Fruit fly (Drosophila melanogaster) whole organism, embryonic: ENCODE measurements around the gene CG11597.

Experiments
- Aef1 ChIP-seq: fragments of 200-800 bp; sonication (Bioruptor generic); IDR thresholded peaks from 3 replicates; pipeline ENCODE4 v1.3.6; 2022; ENCODE audit warnings: missing biosample characterization, missing genetic modification characterization
- Awh ChIP-seq: fragments of 200-800 bp; sonication (Bioruptor generic); IDR thresholded peaks from 2 replicates; pipeline ENCODE4, ENCODE4 v1.3.6; 2022; ENCODE audit warnings: missing biosample characterization, missing genetic modification characterization
- Blimp-1 ChIP-seq: fragments of 200-800 bp; sonication (Bioruptor generic); optimal IDR thresholded peaks from 3 replicates; lab custom pipeline; 2018; ENCODE audit warnings: missing biosample characterization, missing genetic modification characterization, mild to moderate bottlenecking, moderate library complexity, missing genetic modification reagents
- CG10147 ChIP-seq: fragments of 200-800 bp; sonication (Bioruptor generic); optimal IDR thresholded peaks from 2 replicates; lab custom pipeline; 2019; ENCODE audit warnings: missing biosample characterization, mild to moderate bottlenecking, missing genetic modification characterization, moderate library complexity
- CG10366 ChIP-seq: fragments of 200-800 bp; sonication (Bioruptor generic); IDR thresholded peaks from 2 replicates; pipeline ENCODE4 v1.3.6; 2022; ENCODE audit warnings: missing biosample characterization, missing genetic modification characterization
- CG10959 ChIP-seq: fragments of 200-800 bp; sonication (Bioruptor generic); IDR thresholded peaks from 2 replicates; pipeline ENCODE4 v1.3.6; 2022; ENCODE audit warnings: missing biosample characterization, missing genetic modification characterization
- CG11085 ChIP-seq: fragments of 200-800 bp; sonication (Bioruptor generic); IDR thresholded peaks from 2 replicates; pipeline ENCODE4 v1.3.6; 2022; ENCODE audit warnings: missing biosample characterization, missing genetic modification characterization
- CG11456 ChIP-seq: fragments of 200-800 bp; sonication (Bioruptor generic); IDR thresholded peaks from 3 replicates; pipeline ENCODE4 v1.3.6; 2022; ENCODE audit warnings: missing biosample characterization, missing genetic modification characterization
- CG13287 ChIP-seq: fragments of 200-800 bp; sonication (Bioruptor generic); IDR thresholded peaks from 2 replicates; pipeline ENCODE4 v1.3.6; 2022; ENCODE audit warnings: missing biosample characterization, missing genetic modification characterization; ENCODE audit not compliant: partially characterized antibody
- CG1603 ChIP-seq: fragments of 200-800 bp; sonication (Bioruptor generic); optimal IDR thresholded peaks from 2 replicates; lab custom pipeline; 2019; ENCODE audit warnings: missing biosample characterization, mild to moderate bottlenecking, missing genetic modification characterization, moderate library complexity
- CG16815 ChIP-seq: fragments of 200-800 bp; sonication (Bioruptor generic); optimal IDR thresholded peaks from 3 replicates; lab custom pipeline; 2017; ENCODE audit warnings: missing biosample characterization, mild to moderate bottlenecking, missing genetic modification characterization
- CG17385 ChIP-seq: fragments of 200-800 bp; sonication (Bioruptor generic); optimal IDR thresholded peaks from 3 replicates; lab custom pipeline; 2018; ENCODE audit warnings: missing biosample characterization, mild to moderate bottlenecking, missing genetic modification characterization
- CG18619 ChIP-seq: fragments of 200-800 bp; sonication (Bioruptor generic); optimal IDR thresholded peaks from 3 replicates; lab custom pipeline; 2017; ENCODE audit warnings: missing biosample characterization, mild to moderate bottlenecking, missing genetic modification characterization
- CG2889 ChIP-seq: fragments of 200-800 bp; sonication (Bioruptor generic); IDR thresholded peaks from 3 replicates; pipeline ENCODE4 v1.3.6; 2022; ENCODE audit warnings: missing biosample characterization, missing genetic modification characterization
- CG34376 ChIP-seq: fragments of 200-800 bp; sonication (Bioruptor generic); optimal IDR thresholded peaks from 2 replicates; lab custom pipeline; 2018; ENCODE audit warnings: missing biosample characterization, mild to moderate bottlenecking, missing genetic modification characterization
- CG34422 ChIP-seq: fragments of 200-800 bp; sonication (Bioruptor generic); IDR thresholded peaks from 3 replicates; pipeline ENCODE4 v1.3.6; 2022; ENCODE audit warnings: missing biosample characterization, missing genetic modification characterization
- CG7928 ChIP-seq: fragments of 200-800 bp; sonication (Bioruptor generic); optimal IDR thresholded peaks from 2 replicates; lab custom pipeline; 2017; ENCODE audit warnings: missing biosample characterization, mild to moderate bottlenecking, missing genetic modification characterization
- Chrac-16 ChIP-seq: fragments of 200-800 bp; sonication (Bioruptor generic); optimal IDR thresholded peaks from 3 replicates; lab custom pipeline; 2016; ENCODE audit warnings: missing biosample characterization, missing genetic modification characterization
- Dip3 ChIP-seq: fragments of 200-800 bp; sonication (Bioruptor generic); optimal IDR thresholded peaks from 3 replicates; lab custom pipeline; 2016; ENCODE audit warnings: missing biosample characterization, missing genetic modification characterization
- Dll ChIP-seq: fragments of 200-800 bp; sonication (Bioruptor generic); IDR thresholded peaks from 4 replicates; pipeline ENCODE4 v1.3.6; 2022; ENCODE audit warnings: missing biosample characterization, missing genetic modification characterization; ENCODE audit not compliant: partially characterized antibody
- Doc3 ChIP-seq: fragments of 200-800 bp; sonication (Bioruptor generic); IDR thresholded peaks from 3 replicates; pipeline ENCODE4 v1.3.6; 2022; ENCODE audit warnings: missing biosample characterization, missing genetic modification characterization; ENCODE audit not compliant: partially characterized antibody
- Dp ChIP-seq: fragments of 200-800 bp; sonication (Bioruptor generic); optimal IDR thresholded peaks from 2 replicates; lab custom pipeline; 2018; ENCODE audit warnings: missing biosample characterization, mild to moderate bottlenecking, missing genetic modification characterization, moderate library complexity
- Dref ChIP-seq: fragments of 200-800 bp; sonication (Bioruptor generic); IDR thresholded peaks from 2 replicates; pipeline ENCODE4 v1.3.6; 2022; ENCODE audit warnings: missing biosample characterization, missing genetic modification characterization
- GATAe ChIP-seq: fragments of 200-800 bp; sonication (Bioruptor generic); conservative IDR thresholded peaks from 2 replicates; pipeline ENCODE4 v1.3.6; 2022; ENCODE audit warnings: missing biosample characterization, missing genetic modification characterization
- Gug ChIP-seq: fragments of 200-800 bp; sonication (Bioruptor generic); IDR thresholded peaks from 4 replicates; pipeline ENCODE4 v1.3.6; 2022; ENCODE audit warnings: missing biosample characterization, missing genetic modification characterization
- Hey ChIP-seq: fragments of 200-800 bp; sonication (Bioruptor generic); optimal IDR thresholded peaks from 3 replicates; lab custom pipeline; 2018; ENCODE audit warnings: missing biosample characterization, mild to moderate bottlenecking, missing genetic modification characterization
- MESR4 ChIP-seq: fragments of 200-800 bp; sonication (Bioruptor generic); optimal IDR thresholded peaks from 2 replicates; lab custom pipeline; 2018; ENCODE audit warnings: missing biosample characterization, mild to moderate bottlenecking, missing genetic modification characterization, moderate library complexity
- Mes4 ChIP-seq: fragments of 200-800 bp; sonication (Bioruptor generic); optimal IDR thresholded peaks from 2 replicates; lab custom pipeline; 2016; ENCODE audit warnings: missing biosample characterization, missing genetic modification characterization
- Sry-δ ChIP-seq: fragments of 200-800 bp; sonication (Bioruptor generic); optimal IDR thresholded peaks from 2 replicates; lab custom pipeline; 2016; ENCODE audit warnings: missing biosample characterization, missing genetic modification characterization
- Xrp1 ChIP-seq: fragments of 200-800 bp; sonication (Bioruptor generic); IDR thresholded peaks from 2 replicates; pipeline ENCODE4 v1.3.6; 2022; ENCODE audit warnings: missing biosample characterization, missing genetic modification characterization
- ara ChIP-seq: fragments of 200-800 bp; sonication (Bioruptor generic); IDR thresholded peaks from 2 replicates; pipeline ENCODE4 v1.3.6; 2022; ENCODE audit warnings: missing biosample characterization, missing genetic modification characterization
- cad ChIP-seq: fragments of >200 bp; optimal IDR thresholded peaks from 2 replicates; lab custom pipeline; 2017; ENCODE audit warnings: missing biosample characterization, missing genetic modification characterization
- chinmo ChIP-seq: fragments of 200-800 bp; sonication (Bioruptor generic); IDR thresholded peaks from 4 replicates; pipeline ENCODE4 v1.3.6; 2022; ENCODE audit warnings: missing biosample characterization, missing genetic modification characterization; ENCODE audit not compliant: partially characterized antibody
- chm ChIP-seq: fragments of 200-800 bp; sonication (Bioruptor generic); IDR thresholded peaks from 2 replicates; pipeline ENCODE4 v1.3.6; 2022; ENCODE audit warnings: missing biosample characterization, missing genetic modification characterization
- ci ChIP-seq: fragments of 200-800 bp; sonication (Bioruptor generic); IDR thresholded peaks from 3 replicates; pipeline ENCODE4 v1.3.6; 2022; ENCODE audit warnings: missing biosample characterization, missing genetic modification characterization
- fd64A ChIP-seq: fragments of 200-800 bp; sonication (Bioruptor generic); optimal IDR thresholded peaks from 3 replicates; lab custom pipeline; 2018; ENCODE audit warnings: missing biosample characterization, mild to moderate bottlenecking, missing genetic modification characterization
- gcm ChIP-seq: fragments of 200-800 bp; sonication (Bioruptor generic); optimal IDR thresholded peaks from 2 replicates; lab custom pipeline; 2019; ENCODE audit warnings: missing biosample characterization, mild to moderate bottlenecking, missing genetic modification characterization, moderate library complexity
- hbn ChIP-seq: fragments of 200-800 bp; sonication (Bioruptor generic); IDR thresholded peaks from 2 replicates; pipeline ENCODE4 v1.3.6; 2022; ENCODE audit warnings: missing biosample characterization, missing genetic modification characterization; ENCODE audit not compliant: partially characterized antibody
- insv ChIP-seq, 2 experiments: fragments of 200-800 bp; sonication (Bioruptor generic); optimal IDR thresholded peaks; 3 replicates each; lab custom pipeline; 2016 to 2018; ENCODE audit warnings: missing biosample characterization in 2 of 2, missing genetic modification characterization in 2 of 2
- mam ChIP-seq: fragments of 200-800 bp; sonication (Bioruptor generic); optimal IDR thresholded peaks from 3 replicates; lab custom pipeline; 2016; ENCODE audit warnings: missing biosample characterization, missing genetic modification characterization
- pros ChIP-seq: fragments of 200-800 bp; sonication (Bioruptor generic); optimal IDR thresholded peaks from 3 replicates; lab custom pipeline; 2019; ENCODE audit warnings: missing biosample characterization, mild to moderate bottlenecking, missing genetic modification characterization, moderate library complexity
- pum ChIP-seq: fragments of 200-800 bp; sonication (Bioruptor generic); optimal IDR thresholded peaks from 2 replicates; lab custom pipeline; 2016; ENCODE audit warnings: missing biosample characterization, missing genetic modification characterization
- pzg ChIP-seq: fragments of 200-800 bp; sonication (Bioruptor generic); optimal IDR thresholded peaks from 3 replicates; lab custom pipeline; 2018; ENCODE audit warnings: missing biosample characterization, mild to moderate bottlenecking, missing genetic modification characterization, moderate library complexity
- tna ChIP-seq: fragments of 200-800 bp; sonication (Bioruptor generic); IDR thresholded peaks from 2 replicates; pipeline ENCODE4 v1.3.6; 2022; ENCODE audit warnings: missing biosample characterization, missing genetic modification characterization; ENCODE audit not compliant: partially characterized antibody
- trem ChIP-seq: fragments of 200-800 bp; optimal IDR thresholded peaks from 3 replicates; lab custom pipeline; 2019; ENCODE audit warnings: missing biosample characterization, mild to moderate bottlenecking, missing genetic modification characterization, moderate library complexity
- zen ChIP-seq: fragments of 200-800 bp; sonication (Bioruptor generic); optimal IDR thresholded peaks from 3 replicates; lab custom pipeline; 2018; ENCODE audit warnings: missing biosample characterization, mild to moderate bottlenecking, missing genetic modification characterization, moderate library complexity
- zfh1 ChIP-seq: fragments of 200-800 bp; sonication (Bioruptor generic); IDR thresholded peaks from 3 replicates; pipeline ENCODE4 v1.3.6; 2022; ENCODE audit warnings: missing biosample characterization, missing genetic modification characterization
- zfh2 ChIP-seq: fragments of 200-800 bp; sonication (Bioruptor generic); optimal IDR thresholded peaks from 2 replicates; lab custom pipeline; 2016; ENCODE audit warnings: missing biosample characterization, missing genetic modification characterization

Gene CG11597

dm6 chr3L:11821723-11822445 is at the start of gene CG11597, which contains the start of gene CG5946 (continued):
- TF ChIP-seq GATAe (GFP tag; lab: Robert Waterston, UW) (no peak), Sry-δ (peak; percentile 41), CG7928 (GFP tag; lab: Kevin White, UChicago) (peak; percentile 87), tna (GFP tag; lab: Robert Waterston, UW) (no peak), pzg (GFP tag; lab: Kevin White, UChicago) (peak; percentile 29), CG34422 (no peak; the same call in 2 of the 3 replicates), CG11456 (GFP tag; lab: Robert Waterston, UW) (no peak; the same call in 2 of the 3 replicates), Xrp1 (GFP tag; lab: Robert Waterston, UW) (no peak), gcm (GFP tag; lab: Kevin White, UChicago) (peak; percentile 1), Dip3 (no peak), Awh (GFP tag; lab: Robert Waterston, UW) (0 out of 2 replicates have a peak, but pooled peaks have one; percentile 6), CG10366 (peak; percentile 33; the same call in 1 of the 2 replicates), CG10147 (GFP tag; lab: Kevin White, UChicago) (no peak), CG11085 (GFP tag; lab: Robert Waterston, UW) (peak; percentile 6; the same call in 1 of the 2 replicates), zen (no peak), CG18619 (GFP tag; lab: Kevin White, UChicago) (no peak), Dll (GFP tag; lab: Robert Waterston, UW) (peak; percentile 65; the same call in 3 of the 4 replicates), mam (GFP tag; lab: Kevin White, UChicago) (peak; percentile 27), Gug (GFP tag; lab: Robert Waterston, UW) (peak; percentile 22; the same call in 1 of the 4 replicates), Doc3 (GFP tag; lab: Robert Waterston, UW) (peak; percentile 30; the same call in 1 of the 3 replicates), Dref (GFP tag; lab: Robert Waterston, UW) (peak; percentile 51), Mes4 (GFP tag; lab: Kevin White, UChicago) (no peak), zfh2 (GFP tag; lab: Kevin White, UChicago) (no peak), CG10959 (GFP tag; lab: Robert Waterston, UW) (no peak), insv (GFP tag; optimal IDR thresholded peaks at IDR 0.05; lab: Kevin White, UChicago) (no peak), zfh1 (0 out of 3 replicates have a peak, but pooled peaks have one; percentile 49), ara (no peak), chm (0 out of 2 replicates have a peak, but pooled peaks have one; percentile 38), fd64A (GFP tag; lab: Kevin White, UChicago) (no peak), Aef1 (GFP tag; lab: Robert Waterston, UW) (peak; percentile 24; the same call in 1 of the 3 replicates), CG1603 (tag; lab: Kevin White, UChicago) (peak; percentile 10), CG34376 (peak; percentile 6), ci (GFP tag; lab: Robert Waterston, UW) (peak; percentile 6; the same call in 1 of the 3 replicates), CG2889 (GFP tag; lab: Robert Waterston, UW) (0 out of 3 replicates have a peak, but pooled peaks have one; percentile 25), Blimp-1 (GFP tag; lab: Kevin White, UChicago) (peak; percentile 76), Chrac-16 (GFP tag; lab: Kevin White, UChicago) (no peak), Dp (no peak), cad (no peak), pum (GFP tag; lab: Kevin White, UChicago) (no peak), pros (GFP tag; lab: Kevin White, UChicago) (peak; percentile 2), CG16815 (GFP tag; lab: Kevin White, UChicago) (no peak), MESR4 (peak; percentile 10), chinmo (GFP tag; lab: Robert Waterston, UW) (peak; percentile 8; the same call in 1 of the 4 replicates), hbn (GFP tag; lab: Robert Waterston, UW) (peak; percentile 41; the same call in 1 of the 2 replicates), trem (tag; lab: Kevin White, UChicago) (peak; percentile 98), CG17385 (no peak), Hey (tag; lab: Kevin White, UChicago) (no peak), CG13287 (GFP tag; lab: Robert Waterston, UW) (peak; percentile 32)
